Fruit fly (Drosophila melanogaster) whole organism, wandering third instar larva: Measurements from ENCODE around the gene Him.

Source experiments
- Abd-B ChIP-seq: fragments of >200 bp; optimal IDR thresholded peaks from 2 replicates; lab custom pipeline; 2017; ENCODE audit warnings: missing biosample characterization, missing genetic modification characterization
- CrebA ChIP-seq: fragments of 200-800 bp; sonication (Bioruptor generic); optimal IDR thresholded peaks from 2 replicates; lab custom pipeline; 2016; ENCODE audit warnings: missing biosample characterization, mild to moderate bottlenecking, missing genetic modification characterization, borderline replicate concordance
- Dfd ChIP-seq: fragments of >200 bp; optimal IDR thresholded peaks from 2 replicates; lab custom pipeline; 2017; ENCODE audit warnings: missing biosample characterization, missing genetic modification characterization
- GATAd ChIP-seq: sonication (Bioruptor generic); optimal IDR thresholded peaks from 2 replicates; lab custom pipeline; 2016; ENCODE audit warnings: missing biosample characterization, missing genetic modification characterization
- Hr83 ChIP-seq: fragments of 200-300 bp; sonication (Bioruptor generic); optimal IDR thresholded peaks from 2 replicates; lab custom pipeline; 2016; ENCODE audit warnings: missing biosample characterization, mild to moderate bottlenecking, missing genetic modification characterization, moderate library complexity; ENCODE audit not compliant: poor library complexity, severe bottlenecking
- Mio ChIP-seq: sonication (Bioruptor generic); optimal IDR thresholded peaks from 2 replicates; lab custom pipeline; 2016; ENCODE audit warnings: missing biosample characterization, missing genetic modification characterization
- Myc ChIP-seq: fragments of >200 bp; optimal IDR thresholded peaks from 2 replicates; lab custom pipeline; 2017
- N ChIP-seq: fragments of >200 bp; optimal IDR thresholded peaks from 2 replicates; lab custom pipeline; 2018; ENCODE audit warnings: missing biosample characterization, missing external identifiers, missing genetic modification characterization
- Rel ChIP-seq, 2 experiments: fragments of 200-800 bp; sonication (Bioruptor generic) in 1 of 2; optimal IDR thresholded peaks; 2 replicates in 1 of 2; 3 replicates in 1 of 2; lab custom pipeline; 2016 to 2019; ENCODE audit warnings: mild to moderate bottlenecking in 2 of 2, missing biosample characterization in 2 of 2, missing genetic modification characterization in 2 of 2, moderate library complexity in 1 of 2
- ey ChIP-seq: fragments of 200-800 bp; sonication (Bioruptor generic); optimal IDR thresholded peaks from 2 replicates; lab custom pipeline; 2016; ENCODE audit warnings: missing biosample characterization, missing genetic modification characterization
- pan ChIP-seq: fragments of >200 bp; optimal IDR thresholded peaks from 2 replicates; lab custom pipeline; 2017

DNA sequence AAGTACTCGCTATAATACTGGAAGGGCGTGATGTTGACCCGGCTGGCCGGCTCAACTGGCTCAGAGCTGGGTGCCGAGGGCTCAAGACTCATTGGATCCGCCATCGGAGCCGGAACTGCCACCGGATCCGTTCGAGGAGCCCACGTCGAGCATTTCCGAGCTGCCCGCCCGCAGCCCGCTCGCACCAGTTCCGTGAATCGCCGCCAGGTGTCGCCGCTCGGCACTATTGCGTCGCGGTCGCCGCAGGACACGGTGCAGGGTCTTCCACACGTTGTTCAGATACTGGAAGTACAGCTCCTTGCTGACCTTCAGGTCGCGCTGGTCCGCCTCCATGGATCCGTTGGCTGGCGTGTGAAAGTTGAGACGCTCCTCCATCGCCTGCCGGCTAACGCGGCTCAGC lies 32.0 kb downstream of the Him start:
- TF ChIP-seq Myc (lab: Kevin White, UChicago) (no peak), N (GFP tag; lab: Kevin White, UChicago) (no peak), Rel (GFP tag; optimal IDR thresholded peaks at IDR 0.05; lab: Kevin White, UChicago) (no peak), Rel (tag; optimal IDR thresholded peaks at IDR 0.05; lab: Kevin White, UChicago) (no peak), CrebA (GFP tag; lab: Kevin White, UChicago) (no peak), GATAd (GFP tag; lab: Kevin White, UChicago) (no peak), pan (lab: Kevin White, UChicago) (no peak), Mio (GFP tag; lab: Kevin White, UChicago) (no peak), Hr83 (GFP tag; lab: Kevin White, UChicago) (no peak), Abd-B (GFP tag; lab: Kevin White, UChicago) (no peak), ey (no peak), Dfd (GFP tag; lab: Kevin White, UChicago) (no peak)
